Worm (Caenorhabditis elegans) whole organism, L1 larva: ENCODE results near the gene ddn-3.

Experiments used
- C16A3.4 ChIP-seq: fragments of 150-350 bp; optimal IDR thresholded peaks from 2 replicates; lab custom pipeline; 2014; ENCODE audit warnings: missing biosample characterization, missing genetic modification characterization
- C34B4.2 ChIP-seq: sonication (generic microtip); optimal IDR thresholded peaks from 2 replicates; lab custom pipeline; 2017; ENCODE audit warnings: mild to moderate bottlenecking, missing genetic modification characterization, missing compliant biosample characterization
- alr-1 ChIP-seq: fragments of 200-800 bp; sonication (Bioruptor generic); optimal IDR thresholded peaks from 2 replicates; lab custom pipeline; 2018; ENCODE audit warnings: borderline replicate concordance, mild to moderate bottlenecking, missing genetic modification characterization, missing compliant biosample characterization
- aly-2 ChIP-seq: fragments of 150-350 bp; optimal IDR thresholded peaks from 2 replicates; lab custom pipeline; 2014; ENCODE audit warnings: missing biosample characterization, missing genetic modification characterization
- blmp-1 ChIP-seq: fragments of 150-350 bp; optimal IDR thresholded peaks from 2 replicates; lab custom pipeline; 2014; ENCODE audit warnings: missing biosample characterization, missing genetic modification characterization
- ceh-63 ChIP-seq: fragments of 200-800 bp; sonication (Bioruptor generic); optimal IDR thresholded peaks from 2 replicates; lab custom pipeline; 2018; ENCODE audit warnings: mild to moderate bottlenecking, missing genetic modification characterization, missing compliant biosample characterization
- ceh-8 ChIP-seq: fragments of 200-800 bp; sonication (Bioruptor generic); optimal IDR thresholded peaks from 2 replicates; lab custom pipeline; 2018; ENCODE audit warnings: mild to moderate bottlenecking, missing genetic modification characterization, moderate library complexity, missing compliant biosample characterization
- ceh-88 ChIP-seq: fragments of 200-800 bp; sonication (Bioruptor generic); IDR thresholded peaks from 2 replicates; pipeline ENCODE4 v1.3.6; 2022; ENCODE audit warnings: missing genetic modification characterization, missing compliant biosample characterization
- ceh-90 ChIP-seq: sonication (generic microtip); optimal IDR thresholded peaks from 2 replicates; lab custom pipeline; 2016; ENCODE audit warnings: missing genetic modification characterization, missing compliant biosample characterization
- efl-1 ChIP-seq, 4 experiments: fragments of 150-350 bp; optimal IDR thresholded peaks in 3 of 4; peaks in 1 of 4; 1 replicate in 1 of 4; 2 replicates in 3 of 4; lab custom pipeline; 2014; ENCODE audit warnings: missing biosample characterization in 2 of 4, missing genetic modification characterization in 2 of 4, missing genetic modification reagents in 2 of 4
- efl-3 ChIP-seq: fragments of 200-800 bp; sonication (Bioruptor generic); optimal IDR thresholded peaks from 2 replicates; lab custom pipeline; 2018; ENCODE audit warnings: mild to moderate bottlenecking, missing genetic modification characterization, missing compliant biosample characterization
- egl-27 ChIP-seq, 2 experiments: fragments of 150-350 bp in 1 of 2; sonication (generic microtip); optimal IDR thresholded peaks; 3 replicates each; lab custom pipeline; 2017 to 2018; ENCODE audit warnings: missing biosample characterization in 2 of 2, missing genetic modification characterization in 2 of 2, missing genetic modification reagents in 2 of 2
- elt-2 ChIP-seq: sonication (generic microtip); optimal IDR thresholded peaks from 2 replicates; lab custom pipeline; 2016; ENCODE audit warnings: missing genetic modification characterization, mild to moderate bottlenecking, inconsistent platforms, missing compliant biosample characterization, missing genetic modification reagents
- elt-3 ChIP-seq, 6 experiments: fragments of 150-350 bp in 1 of 6; sonication (generic microtip); optimal IDR thresholded peaks; 2 replicates each; lab custom pipeline; 2017 to 2018; ENCODE audit warnings: missing biosample characterization in 6 of 6, missing genetic modification characterization in 6 of 6, inconsistent platforms in 1 of 6
- ets-5 ChIP-seq: fragments of 200-800 bp; sonication (Bioruptor generic); IDR thresholded peaks from 2 replicates; pipeline ENCODE4 v1.3.6; 2022; ENCODE audit warnings: missing genetic modification characterization, missing compliant biosample characterization
- fkh-10 ChIP-seq: sonication (generic microtip); optimal IDR thresholded peaks from 2 replicates; lab custom pipeline; 2017; ENCODE audit warnings: missing biosample characterization, missing genetic modification reagents, missing genetic modification characterization
- hlh-4 ChIP-seq: sonication (generic microtip); optimal IDR thresholded peaks from 2 replicates; lab custom pipeline; 2016; ENCODE audit warnings: mild to moderate bottlenecking, missing genetic modification characterization, missing compliant biosample characterization
- hpl-2 ChIP-seq: fragments of 150-350 bp; optimal IDR thresholded peaks from 2 replicates; lab custom pipeline; 2014; ENCODE audit warnings: missing biosample characterization, missing genetic modification reagents, missing genetic modification characterization
- irx-1 ChIP-seq: sonication (generic microtip); optimal IDR thresholded peaks from 2 replicates; lab custom pipeline; 2016; ENCODE audit warnings: missing genetic modification characterization, missing compliant biosample characterization
- isw-1 ChIP-seq: fragments of 200-800 bp; sonication (Bioruptor generic); IDR thresholded peaks from 2 replicates; pipeline ENCODE4 v1.3.6; 2022; ENCODE audit warnings: missing genetic modification characterization, missing compliant biosample characterization
- jun-1 ChIP-seq: fragments of 150-350 bp; optimal IDR thresholded peaks from 2 replicates; lab custom pipeline; 2014; ENCODE audit warnings: missing biosample characterization, missing genetic modification reagents, missing genetic modification characterization
- lin-13 ChIP-seq: fragments of 150-350 bp; optimal IDR thresholded peaks from 2 replicates; lab custom pipeline; 2014; ENCODE audit warnings: missing biosample characterization, missing genetic modification reagents, missing genetic modification characterization
- lin-14 ChIP-seq: fragments of 200-800 bp; sonication (Bioruptor generic); optimal IDR thresholded peaks from 2 replicates; lab custom pipeline; 2018; ENCODE audit warnings: mild to moderate bottlenecking, missing genetic modification characterization, moderate library complexity, missing compliant biosample characterization
- lin-15B ChIP-seq: fragments of 150-350 bp; sonication (generic microtip); optimal IDR thresholded peaks from 3 replicates; lab custom pipeline; 2014; ENCODE audit warnings: missing biosample characterization, missing genetic modification characterization
- lin-39 ChIP-seq: fragments of 150-350 bp; optimal IDR thresholded peaks from 2 replicates; lab custom pipeline; 2014; ENCODE audit warnings: missing biosample characterization, missing genetic modification reagents, missing genetic modification characterization
- lir-3 ChIP-seq: sonication (generic microtip); optimal IDR thresholded peaks from 2 replicates; lab custom pipeline; 2016; ENCODE audit warnings: mild to moderate bottlenecking, missing genetic modification characterization, moderate library complexity, missing compliant biosample characterization; ENCODE audit not compliant: poor library complexity
- lsy-2 ChIP-seq, 2 experiments: fragments of 150-350 bp; optimal IDR thresholded peaks; 2 replicates each; lab custom pipeline; 2014; ENCODE audit warnings: missing biosample characterization in 2 of 2, missing genetic modification characterization in 2 of 2
- mab-9 ChIP-seq: fragments of 200-800 bp; sonication (Bioruptor generic); IDR thresholded peaks from 2 replicates; pipeline ENCODE4 v1.3.6; 2022; ENCODE audit warnings: missing genetic modification reagents, missing genetic modification characterization, missing compliant biosample characterization
- mef-2 ChIP-seq: fragments of 150-350 bp; optimal IDR thresholded peaks from 2 replicates; lab custom pipeline; 2014; ENCODE audit warnings: missing biosample characterization, missing genetic modification characterization
- mep-1 ChIP-seq: fragments of 150-350 bp; optimal IDR thresholded peaks from 2 replicates; lab custom pipeline; 2014; ENCODE audit warnings: missing biosample characterization, missing genetic modification characterization
- nhr-237 ChIP-seq: fragments of 150-350 bp; optimal IDR thresholded peaks from 2 replicates; lab custom pipeline; 2014; ENCODE audit warnings: missing biosample characterization, missing genetic modification characterization
- nhr-47 ChIP-seq: sonication (generic microtip); optimal IDR thresholded peaks from 2 replicates; lab custom pipeline; 2016; ENCODE audit warnings: mild to moderate bottlenecking, missing genetic modification characterization, moderate library complexity, missing compliant biosample characterization
- nhr-71 ChIP-seq: sonication (generic microtip); optimal IDR thresholded peaks from 2 replicates; lab custom pipeline; 2016; ENCODE audit warnings: mild to moderate bottlenecking, missing genetic modification characterization, moderate library complexity, missing compliant biosample characterization
- nhr-77 ChIP-seq: fragments of 150-350 bp; optimal IDR thresholded peaks from 2 replicates; lab custom pipeline; 2014; ENCODE audit warnings: missing biosample characterization, missing genetic modification characterization
- nhr-84 ChIP-seq: sonication (generic microtip); optimal IDR thresholded peaks from 2 replicates; lab custom pipeline; 2017; ENCODE audit warnings: missing biosample characterization, missing genetic modification characterization
- nhr-85 ChIP-seq: sonication (generic microtip); peaks from one replicate; lab custom pipeline; 2016; ENCODE audit warnings: missing genetic modification characterization, inconsistent platforms, missing compliant biosample characterization
- pag-3 ChIP-seq: sonication (generic microtip); optimal IDR thresholded peaks from 2 replicates; lab custom pipeline; 2017; ENCODE audit warnings: missing genetic modification characterization, mild to moderate bottlenecking, missing compliant biosample characterization, antibody characterized with exemption, borderline replicate concordance; ENCODE audit not compliant: insufficient read depth
- pax-3 ChIP-seq: fragments of 200-800 bp; sonication (Bioruptor generic); optimal IDR thresholded peaks from 2 replicates; lab custom pipeline; 2018; ENCODE audit warnings: mild to moderate bottlenecking, missing genetic modification characterization, moderate library complexity, missing compliant biosample characterization
- rnt-1 ChIP-seq: sonication (generic microtip); optimal IDR thresholded peaks from 2 replicates; lab custom pipeline; 2016; ENCODE audit warnings: mild to moderate bottlenecking, missing genetic modification characterization, moderate library complexity, missing compliant biosample characterization
- skn-1 ChIP-seq: fragments of 150-350 bp; optimal IDR thresholded peaks from 2 replicates; lab custom pipeline; 2014; ENCODE audit warnings: missing biosample characterization, missing genetic modification characterization
- snu-23 ChIP-seq: sonication (generic microtip); optimal IDR thresholded peaks from 2 replicates; lab custom pipeline; 2016; ENCODE audit warnings: missing genetic modification characterization, missing compliant biosample characterization
- tbx-2 ChIP-seq: sonication (generic microtip); optimal IDR thresholded peaks from 2 replicates; lab custom pipeline; 2016; ENCODE audit warnings: missing genetic modification characterization, missing compliant biosample characterization
- unc-130 ChIP-seq: fragments of 150-350 bp; optimal IDR thresholded peaks from 2 replicates; lab custom pipeline; 2017; ENCODE audit warnings: missing biosample characterization, missing genetic modification characterization, inconsistent platforms
- unc-30 ChIP-seq: sonication (generic microtip); optimal IDR thresholded peaks from 2 replicates; lab custom pipeline; 2017; ENCODE audit warnings: missing biosample characterization, missing genetic modification characterization
- unc-62 ChIP-seq: fragments of 150-350 bp; optimal IDR thresholded peaks from 2 replicates; lab custom pipeline; 2014; ENCODE audit warnings: missing biosample characterization, missing genetic modification reagents, missing genetic modification characterization
- unc-86 ChIP-seq: sonication (generic microtip); optimal IDR thresholded peaks from 2 replicates; lab custom pipeline; 2016; ENCODE audit warnings: missing genetic modification characterization, missing compliant biosample characterization
- vab-15 ChIP-seq: sonication (generic microtip); optimal IDR thresholded peaks from 2 replicates; lab custom pipeline; 2017; ENCODE audit warnings: missing genotype, mild to moderate bottlenecking, missing genetic modification characterization, missing compliant biosample characterization
- zag-1 ChIP-seq: fragments of 150-350 bp; optimal IDR thresholded peaks from 2 replicates; lab custom pipeline; 2014; ENCODE audit warnings: missing biosample characterization, missing genetic modification characterization
- zip-4 ChIP-seq: fragments of 200-800 bp; sonication (Bioruptor generic); optimal IDR thresholded peaks from 2 replicates; lab custom pipeline; 2018; ENCODE audit warnings: mild to moderate bottlenecking, missing genetic modification characterization, moderate library complexity, missing compliant biosample characterization
- ztf-11 ChIP-seq, 2 experiments: sonication (generic microtip); optimal IDR thresholded peaks; 2 replicates each; lab custom pipeline; 2016 to 2017; ENCODE audit warnings: missing genetic modification characterization in 2 of 2, missing biosample characterization in 1 of 2, missing compliant biosample characterization in 1 of 2

Gene ddn-3

DNA sequence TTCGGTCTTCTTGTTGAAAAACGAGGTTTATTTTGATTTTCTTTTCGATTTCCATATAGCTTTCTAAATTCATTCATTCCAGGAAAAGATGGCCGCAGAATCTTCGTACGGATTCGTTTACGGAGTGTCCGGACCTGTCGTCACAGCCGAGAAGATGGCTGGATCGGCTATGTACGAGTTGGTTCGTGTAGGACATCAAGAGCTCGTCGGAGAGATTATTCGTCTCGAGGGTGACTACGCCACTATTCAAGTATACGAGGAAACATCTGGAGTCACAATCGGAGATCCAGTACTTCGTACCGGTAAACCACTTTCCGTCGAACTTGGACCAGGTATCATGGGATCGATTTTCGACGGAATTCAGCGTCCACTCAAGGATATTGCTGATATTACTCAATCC lies 40.6 kb upstream of the ddn-3 start, which contains the start of gene vha-13:
Gene vha-13, plus strand, starts transcription at position 81 of the 400 bp plus-strand sequence.
- peak; percentile 42 for TF ChIP-seq nhr-85 (tag; lab: Kevin White, UChicago)
- no peak for TF ChIP-seq elt-2 (tag; lab: Kevin White, UChicago)
- TF ChIP-seq efl-1 (optimal IDR thresholded peaks at IDR 0.05; lab: Kevin White, UChicago), result no peak
- TF ChIP-seq efl-1 (GFP tag; optimal IDR thresholded peaks at IDR 0.05 in 1 of 2; lab: Kevin White, UChicago), result peak in 1 of 2 experiments; percentile 65

ce11 chrV:14350949-14351348 lies 39.9 kb upstream of the ddn-3 start:
- TF ChIP-seq unc-30 (tag; lab: Kevin White, UChicago) (no peak), lir-3 (peak; percentile 39), fkh-10 (GFP tag; lab: Kevin White, UChicago) (peak; percentile 70), mep-1 (peak; percentile 71), efl-3 (GFP tag; lab: Kevin White, UChicago) (no peak), lin-14 (GFP tag; lab: Kevin White, UChicago) (peak; percentile 96), mab-9 (GFP tag; lab: Robert Waterston, UW) (no peak), nhr-71 (peak; percentile 82), ceh-8 (no peak), mef-2 (tag; lab: Kevin White, UChicago) (no peak), elt-2 (tag; lab: Kevin White, UChicago) (peak; percentile 8), lin-39 (tag; lab: Kevin White, UChicago) (no peak), egl-27 (tag; optimal IDR thresholded peaks at IDR 0.05; lab: Kevin White, UChicago) (peak; percentile 13 to 19), ets-5 (GFP tag; lab: Robert Waterston, UW) (no peak), aly-2 (tag; lab: Kevin White, UChicago) (no peak), elt-3 (tag; optimal IDR thresholded peaks at IDR 0.05; lab: Kevin White, UChicago) (peak in 4 of 6 experiments; percentile 15 to 82 (median 30)), snu-23 (GFP tag; lab: Kevin White, UChicago) (peak; percentile 91), hpl-2 (GFP tag; lab: Kevin White, UChicago) (peak; percentile 38), rnt-1 (tag; lab: Kevin White, UChicago) (peak; percentile 73), lin-13 (GFP tag; lab: Kevin White, UChicago) (peak; percentile 63), unc-62 (GFP tag; lab: Kevin White, UChicago) (no peak), blmp-1 (tag; lab: Kevin White, UChicago) (peak; percentile 64), skn-1 (tag; lab: Kevin White, UChicago) (peak; percentile 73), vab-15 (no peak), alr-1 (tag; lab: Kevin White, UChicago) (no peak), zag-1 (tag; lab: Kevin White, UChicago) (no peak), hlh-4 (no peak), pax-3 (tag; lab: Kevin White, UChicago) (peak; percentile 85), jun-1 (tag; lab: Kevin White, UChicago) (peak; percentile 51), ceh-88 (GFP tag; lab: Robert Waterston, UW) (no peak), C34B4.2 (tag; lab: Kevin White, UChicago) (no peak), nhr-84 (tag; lab: Kevin White, UChicago) (no peak), irx-1 (tag; lab: Kevin White, UChicago) (peak; percentile 35), ztf-11 (tag; optimal IDR thresholded peaks at IDR 0.05; lab: Kevin White, UChicago) (no peak), pag-3 (tag; lab: Kevin White, UChicago) (no peak), unc-130 (peak; percentile 51), tbx-2 (tag; lab: Kevin White, UChicago) (peak; percentile 77), ceh-63 (GFP tag; lab: Kevin White, UChicago) (no peak), nhr-47 (tag; lab: Kevin White, UChicago) (peak; percentile 77), isw-1 (GFP tag; lab: Robert Waterston, UW) (peak; percentile 60), nhr-77 (tag; lab: Kevin White, UChicago) (peak; percentile 86), unc-86 (tag; lab: Kevin White, UChicago) (peak; percentile 73), lsy-2 (tag; optimal IDR thresholded peaks at IDR 0.05; lab: Kevin White, UChicago) (peak; percentile 58 to 84), ceh-90 (no peak), C16A3.4 (tag; lab: Kevin White, UChicago) (peak; percentile 74), zip-4 (GFP tag; lab: Kevin White, UChicago) (no peak), lin-15B (peak; percentile 83), nhr-237 (peak; percentile 58)
